Worm (Caenorhabditis elegans) whole organism, L1 larva: ENCODE measurements around the gene eif-3.G.

Source experiments
- C04F5.9 ChIP-seq: sonication (generic microtip); optimal IDR thresholded peaks from 2 replicates; lab custom pipeline; 2016; ENCODE audit warnings: missing genetic modification characterization, missing compliant biosample characterization
- C16A3.4 ChIP-seq: fragments of 150-350 bp; optimal IDR thresholded peaks from 2 replicates; lab custom pipeline; 2014; ENCODE audit warnings: missing biosample characterization, missing genetic modification characterization
- C34B4.2 ChIP-seq: sonication (generic microtip); optimal IDR thresholded peaks from 2 replicates; lab custom pipeline; 2017; ENCODE audit warnings: mild to moderate bottlenecking, missing genetic modification characterization, missing compliant biosample characterization
- Y116A8C.19 ChIP-seq: sonication (generic microtip); optimal IDR thresholded peaks from 2 replicates; lab custom pipeline; 2016; ENCODE audit warnings: missing compliant biosample characterization, missing genetic modification characterization, borderline replicate concordance
- aha-1 ChIP-seq: fragments of 150-350 bp; optimal IDR thresholded peaks from 2 replicates; lab custom pipeline; 2014; ENCODE audit warnings: missing biosample characterization, missing genetic modification characterization
- aly-2 ChIP-seq: fragments of 150-350 bp; optimal IDR thresholded peaks from 2 replicates; lab custom pipeline; 2014; ENCODE audit warnings: missing biosample characterization, missing genetic modification characterization
- ama-1 ChIP-seq: fragments of 150-350 bp; optimal IDR thresholded peaks from 2 replicates; lab custom pipeline; 2014
- blmp-1 ChIP-seq: fragments of 150-350 bp; optimal IDR thresholded peaks from 2 replicates; lab custom pipeline; 2014; ENCODE audit warnings: missing biosample characterization, missing genetic modification characterization
- ceh-63 ChIP-seq: fragments of 200-800 bp; sonication (Bioruptor generic); optimal IDR thresholded peaks from 2 replicates; lab custom pipeline; 2018; ENCODE audit warnings: mild to moderate bottlenecking, missing genetic modification characterization, missing compliant biosample characterization
- ceh-88 ChIP-seq: fragments of 200-800 bp; sonication (Bioruptor generic); IDR thresholded peaks from 2 replicates; pipeline ENCODE4 v1.3.6; 2022; ENCODE audit warnings: missing genetic modification characterization, missing compliant biosample characterization
- ceh-90 ChIP-seq: sonication (generic microtip); optimal IDR thresholded peaks from 2 replicates; lab custom pipeline; 2016; ENCODE audit warnings: missing genetic modification characterization, missing compliant biosample characterization
- dpl-1 ChIP-seq, 3 experiments: fragments of 150-350 bp in 2 of 3; sonication (generic microtip) in 1 of 3; optimal IDR thresholded peaks; 2 replicates each; lab custom pipeline; 2014 to 2017; ENCODE audit warnings: missing biosample characterization in 3 of 3, missing genetic modification characterization in 3 of 3, missing genetic modification reagents in 3 of 3
- efl-1 ChIP-seq, 4 experiments: fragments of 150-350 bp; optimal IDR thresholded peaks in 3 of 4; peaks in 1 of 4; 1 replicate in 1 of 4; 2 replicates in 3 of 4; lab custom pipeline; 2014; ENCODE audit warnings: missing biosample characterization in 2 of 4, missing genetic modification characterization in 2 of 4, missing genetic modification reagents in 2 of 4
- efl-3 ChIP-seq: fragments of 200-800 bp; sonication (Bioruptor generic); optimal IDR thresholded peaks from 2 replicates; lab custom pipeline; 2018; ENCODE audit warnings: mild to moderate bottlenecking, missing genetic modification characterization, missing compliant biosample characterization
- egl-13 ChIP-seq: sonication (generic microtip); optimal IDR thresholded peaks from 2 replicates; lab custom pipeline; 2016; ENCODE audit warnings: missing genotype, missing genetic modification reagents, missing genetic modification characterization, missing compliant biosample characterization
- egl-27 ChIP-seq, 2 experiments: fragments of 150-350 bp in 1 of 2; sonication (generic microtip); optimal IDR thresholded peaks; 3 replicates each; lab custom pipeline; 2017 to 2018; ENCODE audit warnings: missing biosample characterization in 2 of 2, missing genetic modification characterization in 2 of 2, missing genetic modification reagents in 2 of 2
- elt-3 ChIP-seq, 6 experiments: fragments of 150-350 bp in 1 of 6; sonication (generic microtip); optimal IDR thresholded peaks; 2 replicates each; lab custom pipeline; 2017 to 2018; ENCODE audit warnings: missing biosample characterization in 6 of 6, missing genetic modification characterization in 6 of 6, inconsistent platforms in 1 of 6
- fkh-4 ChIP-seq: sonication (generic microtip); optimal IDR thresholded peaks from 2 replicates; lab custom pipeline; 2016; ENCODE audit warnings: missing compliant biosample characterization, missing genetic modification characterization, borderline replicate concordance
- hlh-17 ChIP-seq: fragments of 200-800 bp; sonication (Bioruptor generic); optimal IDR thresholded peaks from 2 replicates; lab custom pipeline; 2018; ENCODE audit warnings: missing genetic modification characterization, mild to moderate bottlenecking, missing compliant biosample characterization, moderate library complexity, borderline replicate concordance
- hpl-2 ChIP-seq: fragments of 150-350 bp; optimal IDR thresholded peaks from 2 replicates; lab custom pipeline; 2014; ENCODE audit warnings: missing biosample characterization, missing genetic modification reagents, missing genetic modification characterization
- irx-1 ChIP-seq: sonication (generic microtip); optimal IDR thresholded peaks from 2 replicates; lab custom pipeline; 2016; ENCODE audit warnings: missing genetic modification characterization, missing compliant biosample characterization
- isw-1 ChIP-seq: fragments of 200-800 bp; sonication (Bioruptor generic); IDR thresholded peaks from 2 replicates; pipeline ENCODE4 v1.3.6; 2022; ENCODE audit warnings: missing genetic modification characterization, missing compliant biosample characterization
- lin-13 ChIP-seq: fragments of 150-350 bp; optimal IDR thresholded peaks from 2 replicates; lab custom pipeline; 2014; ENCODE audit warnings: missing biosample characterization, missing genetic modification reagents, missing genetic modification characterization
- lin-15B ChIP-seq: fragments of 150-350 bp; sonication (generic microtip); optimal IDR thresholded peaks from 3 replicates; lab custom pipeline; 2014; ENCODE audit warnings: missing biosample characterization, missing genetic modification characterization
- lsy-2 ChIP-seq, 2 experiments: fragments of 150-350 bp; optimal IDR thresholded peaks; 2 replicates each; lab custom pipeline; 2014; ENCODE audit warnings: missing biosample characterization in 2 of 2, missing genetic modification characterization in 2 of 2
- mab-9 ChIP-seq: fragments of 200-800 bp; sonication (Bioruptor generic); IDR thresholded peaks from 2 replicates; pipeline ENCODE4 v1.3.6; 2022; ENCODE audit warnings: missing genetic modification reagents, missing genetic modification characterization, missing compliant biosample characterization
- nhr-11 ChIP-seq: fragments of 150-350 bp; optimal IDR thresholded peaks from 2 replicates; lab custom pipeline; 2014; ENCODE audit warnings: missing biosample characterization, missing genetic modification characterization
- nhr-12 ChIP-seq: sonication (generic microtip); optimal IDR thresholded peaks from 2 replicates; lab custom pipeline; 2017; ENCODE audit warnings: missing biosample characterization, missing genetic modification characterization
- nhr-19 ChIP-seq: fragments of 200-800 bp; sonication (Bioruptor generic); conservative IDR thresholded peaks from 2 replicates; pipeline ENCODE4 v1.3.6; 2022; ENCODE audit warnings: missing genetic modification characterization, missing compliant biosample characterization
- nhr-47 ChIP-seq: sonication (generic microtip); optimal IDR thresholded peaks from 2 replicates; lab custom pipeline; 2016; ENCODE audit warnings: mild to moderate bottlenecking, missing genetic modification characterization, moderate library complexity, missing compliant biosample characterization
- nhr-77 ChIP-seq: fragments of 150-350 bp; optimal IDR thresholded peaks from 2 replicates; lab custom pipeline; 2014; ENCODE audit warnings: missing biosample characterization, missing genetic modification characterization
- nhr-85 ChIP-seq: sonication (generic microtip); peaks from one replicate; lab custom pipeline; 2016; ENCODE audit warnings: missing genetic modification characterization, inconsistent platforms, missing compliant biosample characterization
- nhr-90 ChIP-seq: sonication (generic microtip); optimal IDR thresholded peaks from 2 replicates; lab custom pipeline; 2016; ENCODE audit warnings: mild to moderate bottlenecking, missing genetic modification characterization, missing compliant biosample characterization; ENCODE audit not compliant: poor library complexity
- pax-3 ChIP-seq: fragments of 200-800 bp; sonication (Bioruptor generic); optimal IDR thresholded peaks from 2 replicates; lab custom pipeline; 2018; ENCODE audit warnings: mild to moderate bottlenecking, missing genetic modification characterization, moderate library complexity, missing compliant biosample characterization
- pqm-1 ChIP-seq: sonication (generic microtip); optimal IDR thresholded peaks from 3 replicates; lab custom pipeline; 2017; ENCODE audit warnings: missing biosample characterization, missing genetic modification characterization
- snpc-4 ChIP-seq: fragments of 150-350 bp; optimal IDR thresholded peaks from 2 replicates; lab custom pipeline; 2014; ENCODE audit warnings: missing biosample characterization, missing genetic modification characterization
- snu-23 ChIP-seq: sonication (generic microtip); optimal IDR thresholded peaks from 2 replicates; lab custom pipeline; 2016; ENCODE audit warnings: missing genetic modification characterization, missing compliant biosample characterization
- sox-4 ChIP-seq: sonication (generic microtip); optimal IDR thresholded peaks from 2 replicates; lab custom pipeline; 2016; ENCODE audit warnings: missing genetic modification characterization, missing compliant biosample characterization
- swsn-7 ChIP-seq: sonication (generic microtip); optimal IDR thresholded peaks from 2 replicates; lab custom pipeline; 2016; ENCODE audit warnings: missing genetic modification characterization, missing compliant biosample characterization
- tbx-2 ChIP-seq: sonication (generic microtip); optimal IDR thresholded peaks from 2 replicates; lab custom pipeline; 2016; ENCODE audit warnings: missing genetic modification characterization, missing compliant biosample characterization
- tlp-1 ChIP-seq: fragments of 150-350 bp; optimal IDR thresholded peaks from 2 replicates; lab custom pipeline; 2014; ENCODE audit warnings: missing biosample characterization, missing genetic modification characterization
- unc-130 ChIP-seq: fragments of 150-350 bp; optimal IDR thresholded peaks from 2 replicates; lab custom pipeline; 2017; ENCODE audit warnings: missing biosample characterization, missing genetic modification characterization, inconsistent platforms
- unc-30 ChIP-seq: sonication (generic microtip); optimal IDR thresholded peaks from 2 replicates; lab custom pipeline; 2017; ENCODE audit warnings: missing biosample characterization, missing genetic modification characterization
- unc-86 ChIP-seq: sonication (generic microtip); optimal IDR thresholded peaks from 2 replicates; lab custom pipeline; 2016; ENCODE audit warnings: missing genetic modification characterization, missing compliant biosample characterization
- xbp-1 ChIP-seq: sonication (generic microtip); optimal IDR thresholded peaks from 2 replicates; lab custom pipeline; 2016; ENCODE audit warnings: missing genetic modification characterization, missing compliant biosample characterization
- zag-1 ChIP-seq: fragments of 150-350 bp; optimal IDR thresholded peaks from 2 replicates; lab custom pipeline; 2014; ENCODE audit warnings: missing biosample characterization, missing genetic modification characterization
- ztf-4 ChIP-seq: fragments of 150-350 bp; optimal IDR thresholded peaks from 2 replicates; lab custom pipeline; 2014; ENCODE audit warnings: missing biosample characterization, missing genetic modification characterization

Gene eif-3.G

ce11 chrII:8435005-8435404 is 7.6 kb upstream of the eif-3.G start, which contains the start of gene acp-4:
TSS of gene acp-4 (minus strand) at chrII:8435105.
- no peak for TF ChIP-seq snu-23 (GFP tag; lab: Kevin White, UChicago)
- no peak for TF ChIP-seq xbp-1 (tag; lab: Kevin White, UChicago)
- TF ChIP-seq unc-30 (tag; lab: Kevin White, UChicago): no peak
- no peak for TF ChIP-seq unc-86 (tag; lab: Kevin White, UChicago)
- TF ChIP-seq elt-3 (tag; optimal IDR thresholded peaks at IDR 0.05; lab: Kevin White, UChicago): no peak
- TF ChIP-seq nhr-19 (GFP tag; lab: Robert Waterston, UW): no peak
- no peak for TF ChIP-seq irx-1
- no peak for TF ChIP-seq nhr-90 (tag; lab: Kevin White, UChicago)
- TF ChIP-seq egl-27 (tag; optimal IDR thresholded peaks at IDR 0.05; lab: Kevin White, UChicago): no peak
- TF ChIP-seq egl-13 (tag; lab: Kevin White, UChicago): no peak
- TF ChIP-seq efl-3 (GFP tag; lab: Kevin White, UChicago): no peak
- no peak for TF ChIP-seq nhr-12 (tag; lab: Kevin White, UChicago)
- TF ChIP-seq lsy-2 (tag; optimal IDR thresholded peaks at IDR 0.05; lab: Kevin White, UChicago): no peak
- TF ChIP-seq sox-4 (tag; lab: Kevin White, UChicago): no peak
- no peak for TF ChIP-seq zag-1
- TF ChIP-seq nhr-85: no peak
- no peak for TF ChIP-seq hpl-2

ce11 chrII:8437035-8437434 is 5.5 kb upstream of the eif-3.G start, which contains the start of gene acp-3:
TSS of gene acp-3 (minus strand) at chrII:8437135.
- TF ChIP-seq efl-1 (optimal IDR thresholded peaks at IDR 0.05; lab: Kevin White, UChicago) (no peak), efl-1 (GFP tag; optimal IDR thresholded peaks at IDR 0.05 in 1 of 2; lab: Kevin White, UChicago) (peak in 1 of 2 experiments; percentile 45), tlp-1 (tag; lab: Kevin White, UChicago) (no peak), ceh-88 (GFP tag; lab: Robert Waterston, UW) (no peak)

DNA sequence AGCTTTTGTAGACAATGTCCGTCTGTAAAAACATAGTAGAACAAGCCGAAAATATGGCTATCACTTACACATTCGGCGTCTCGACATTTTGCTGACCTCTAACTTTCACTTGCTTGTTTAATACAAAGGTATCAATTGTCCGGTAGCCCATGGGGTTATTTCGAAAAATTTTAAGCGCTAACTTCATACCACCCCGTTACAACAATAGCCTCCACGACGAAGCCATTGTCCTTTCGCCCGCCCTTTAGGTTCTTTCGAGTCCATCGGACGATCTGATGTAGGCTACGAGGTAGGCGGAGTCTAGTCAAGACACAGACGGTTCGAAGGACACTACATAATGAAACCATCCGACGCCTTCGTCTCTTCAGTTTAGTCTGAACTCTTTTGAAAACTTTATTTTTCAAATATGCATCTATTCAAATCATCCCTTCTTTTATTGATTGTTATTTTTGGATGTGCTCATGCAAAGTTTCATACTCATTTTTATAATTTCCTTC is 3.7 kb upstream of the eif-3.G start, which contains the start of gene lips-10:
TSS of gene lips-10 (plus strand) at position 378 of the 497 bp plus-strand sequence.
- TF ChIP-seq fkh-4 (no peak), blmp-1 (tag; lab: Kevin White, UChicago) (peak; percentile 49), nhr-85 (peak; percentile 71), elt-3 (tag; optimal IDR thresholded peaks at IDR 0.05; lab: Kevin White, UChicago) (peak in 1 of 6 experiments; percentile 22)

DNA sequence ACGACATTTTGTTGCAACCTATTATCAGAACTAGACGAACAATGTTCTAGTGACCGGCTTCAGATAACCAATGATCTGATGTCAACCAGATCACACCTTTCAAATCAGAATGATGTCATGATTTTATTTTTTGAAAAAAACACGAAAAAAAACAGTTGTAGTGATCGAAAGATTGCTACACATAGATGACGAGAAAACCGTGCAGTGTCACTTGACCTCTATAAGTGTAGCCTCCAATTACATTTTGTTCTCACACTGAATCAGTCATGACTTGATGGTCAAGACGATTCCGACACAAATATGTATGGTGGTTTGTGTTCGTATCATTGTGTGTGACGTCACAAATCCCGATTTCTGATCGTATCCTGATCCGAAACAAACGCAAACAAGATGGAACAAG is 2.5 kb upstream of the eif-3.G start:
- TF ChIP-seq pax-3 (no peak), snpc-4 (tag; lab: Kevin White, UChicago) (no peak), hlh-17 (GFP tag; lab: Kevin White, UChicago) (no peak), nhr-47 (tag; lab: Kevin White, UChicago) (no peak), ztf-4 (no peak), nhr-77 (tag; lab: Kevin White, UChicago) (no peak), C34B4.2 (no peak), lin-13 (GFP tag; lab: Kevin White, UChicago) (no peak), isw-1 (GFP tag; lab: Robert Waterston, UW) (no peak), ceh-63 (GFP tag; lab: Kevin White, UChicago) (no peak), irx-1 (no peak), xbp-1 (tag; lab: Kevin White, UChicago) (no peak), tbx-2 (tag; lab: Kevin White, UChicago) (no peak), nhr-90 (tag; lab: Kevin White, UChicago) (no peak), ama-1 (lab: Kevin White, UChicago) (peak; percentile 2), unc-130 (tag; lab: Kevin White, UChicago) (no peak), aha-1 (tag; lab: Kevin White, UChicago) (no peak), swsn-7 (no peak), C16A3.4 (no peak), C04F5.9 (tag; lab: Kevin White, UChicago) (no peak), dpl-1 (GFP tag; optimal IDR thresholded peaks at IDR 0.05; lab: Kevin White, UChicago) (no peak), snu-23 (GFP tag; lab: Kevin White, UChicago) (no peak), pqm-1 (no peak), nhr-11 (no peak), Y116A8C.19 (tag; lab: Kevin White, UChicago) (no peak), lin-15B (no peak), ceh-90 (tag; lab: Kevin White, UChicago) (no peak), elt-3 (tag; optimal IDR thresholded peaks at IDR 0.05; lab: Kevin White, UChicago) (no peak), mab-9 (GFP tag; lab: Robert Waterston, UW) (no peak), aly-2 (tag; lab: Kevin White, UChicago) (no peak)
